Fruit fly (Drosophila melanogaster) whole organism, embryonic: ENCODE measurements around the gene CG43999.

Experiments
- ATbp ChIP-seq: fragments of 200-800 bp; sonication (Bioruptor generic); optimal IDR thresholded peaks from 2 replicates; lab custom pipeline; 2017; ENCODE audit warnings: missing biosample characterization, mild to moderate bottlenecking, missing genetic modification characterization, missing genetic modification reagents
- Blimp-1 ChIP-seq: fragments of 200-800 bp; sonication (Bioruptor generic); optimal IDR thresholded peaks from 3 replicates; lab custom pipeline; 2018; ENCODE audit warnings: missing biosample characterization, missing genetic modification characterization, mild to moderate bottlenecking, moderate library complexity, missing genetic modification reagents
- CG10565 ChIP-seq: fragments of 200-800 bp; sonication (Bioruptor generic); optimal IDR thresholded peaks from 3 replicates; lab custom pipeline; 2016; ENCODE audit warnings: missing biosample characterization, mild to moderate bottlenecking, missing genetic modification characterization
- CG11456 ChIP-seq: fragments of 200-800 bp; sonication (Bioruptor generic); IDR thresholded peaks from 3 replicates; pipeline ENCODE4 v1.3.6; 2022; ENCODE audit warnings: missing biosample characterization, missing genetic modification characterization
- CG11504 ChIP-seq: fragments of 200-800 bp; sonication (Bioruptor generic); optimal IDR thresholded peaks from 3 replicates; lab custom pipeline; 2019; ENCODE audit warnings: missing biosample characterization, mild to moderate bottlenecking, missing genetic modification characterization, moderate library complexity
- CG12659 ChIP-seq: fragments of 200-800 bp; sonication (Bioruptor generic); optimal IDR thresholded peaks from 3 replicates; lab custom pipeline; 2017; ENCODE audit warnings: mild to moderate bottlenecking, missing biosample characterization, missing genetic modification reagents, missing genetic modification characterization
- CG12942 ChIP-seq: fragments of 200-800 bp; sonication (Bioruptor generic); optimal IDR thresholded peaks from 3 replicates; lab custom pipeline; 2016; ENCODE audit warnings: missing biosample characterization, missing genetic modification characterization
- CG13424 ChIP-seq: fragments of 200-800 bp; sonication (Bioruptor generic); optimal IDR thresholded peaks from 2 replicates; lab custom pipeline; 2019; ENCODE audit warnings: missing biosample characterization, mild to moderate bottlenecking, missing genetic modification characterization, moderate library complexity
- CG17359 ChIP-seq: fragments of 200-800 bp; sonication (Bioruptor generic); optimal IDR thresholded peaks from 3 replicates; lab custom pipeline; 2018; ENCODE audit warnings: missing biosample characterization, mild to moderate bottlenecking, missing genetic modification characterization, moderate library complexity
- CG17385 ChIP-seq: fragments of 200-800 bp; sonication (Bioruptor generic); optimal IDR thresholded peaks from 3 replicates; lab custom pipeline; 2018; ENCODE audit warnings: missing biosample characterization, mild to moderate bottlenecking, missing genetic modification characterization
- CG17568 ChIP-seq: fragments of 200-800 bp; sonication (Bioruptor generic); optimal IDR thresholded peaks from 2 replicates; lab custom pipeline; 2018; ENCODE audit warnings: missing biosample characterization, mild to moderate bottlenecking, missing genetic modification characterization, moderate library complexity
- CG17802 ChIP-seq: fragments of 200-800 bp; sonication (Bioruptor generic); optimal IDR thresholded peaks from 2 replicates; lab custom pipeline; 2018; ENCODE audit warnings: missing biosample characterization, mild to moderate bottlenecking, missing genetic modification characterization, moderate library complexity
- CG1832 ChIP-seq: fragments of 200-800 bp; sonication (Bioruptor generic); optimal IDR thresholded peaks from 2 replicates; lab custom pipeline; 2017; ENCODE audit warnings: missing biosample characterization, mild to moderate bottlenecking, missing genetic modification characterization, inconsistent platforms
- CG18476 ChIP-seq: fragments of 200-800 bp; sonication (Bioruptor generic); optimal IDR thresholded peaks from 2 replicates; lab custom pipeline; 2016; ENCODE audit warnings: missing biosample characterization, mild to moderate bottlenecking, missing genetic modification characterization
- CG2116 ChIP-seq: fragments of 200-800 bp; sonication (Bioruptor generic); optimal IDR thresholded peaks from 3 replicates; lab custom pipeline; 2018; ENCODE audit warnings: missing biosample characterization, mild to moderate bottlenecking, missing genetic modification characterization
- CG2712 ChIP-seq: fragments of 200-800 bp; optimal IDR thresholded peaks from 3 replicates; lab custom pipeline; 2019; ENCODE audit warnings: missing biosample characterization, mild to moderate bottlenecking, missing genetic modification characterization, moderate library complexity
- CG32772 ChIP-seq: fragments of 200-800 bp; sonication (Bioruptor generic); IDR thresholded peaks from 2 replicates; pipeline ENCODE4 v1.3.6; 2022; ENCODE audit warnings: missing biosample characterization, missing genetic modification characterization
- CG3281 ChIP-seq: fragments of 200-800 bp; sonication (Bioruptor generic); optimal IDR thresholded peaks from 3 replicates; lab custom pipeline; 2017; ENCODE audit warnings: missing biosample characterization, mild to moderate bottlenecking, missing genetic modification characterization
- CG3847 ChIP-seq: fragments of 200-800 bp; sonication (Bioruptor generic); IDR thresholded peaks from 2 replicates; pipeline ENCODE4 v1.3.6; 2022; ENCODE audit warnings: missing biosample characterization, missing genetic modification characterization
- CG4404 ChIP-seq: fragments of 200-800 bp; sonication (Bioruptor generic); IDR thresholded peaks from 2 replicates; pipeline ENCODE4 v1.3.6; 2022; ENCODE audit warnings: missing biosample characterization, missing genetic modification characterization
- CG7786 ChIP-seq: fragments of 200-800 bp; sonication (Bioruptor generic); optimal IDR thresholded peaks from 2 replicates; lab custom pipeline; 2016; ENCODE audit warnings: missing biosample characterization, missing genetic modification characterization
- CTCF ChIP-seq: fragments of 200-800 bp; sonication (Bioruptor generic); optimal IDR thresholded peaks from 2 replicates; lab custom pipeline; 2017; ENCODE audit warnings: missing biosample characterization, mild to moderate bottlenecking, missing genetic modification characterization, moderate library complexity
- Chrac-16 ChIP-seq: fragments of 200-800 bp; sonication (Bioruptor generic); optimal IDR thresholded peaks from 3 replicates; lab custom pipeline; 2016; ENCODE audit warnings: missing biosample characterization, missing genetic modification characterization
- D19B ChIP-seq: fragments of 200-800 bp; sonication (Bioruptor generic); optimal IDR thresholded peaks from 2 replicates; lab custom pipeline; 2017; ENCODE audit warnings: missing biosample characterization, mild to moderate bottlenecking, missing genetic modification characterization
- Gug ChIP-seq: fragments of 200-800 bp; sonication (Bioruptor generic); IDR thresholded peaks from 4 replicates; pipeline ENCODE4 v1.3.6; 2022; ENCODE audit warnings: missing biosample characterization, missing genetic modification characterization
- HHEX ChIP-seq: fragments of 200-800 bp; sonication (Bioruptor generic); optimal IDR thresholded peaks from 3 replicates; lab custom pipeline; 2017; ENCODE audit warnings: missing biosample characterization, mild to moderate bottlenecking, missing genetic modification characterization, missing genetic modification reagents
- Mrtf ChIP-seq: fragments of 200-800 bp; sonication (Bioruptor generic); IDR thresholded peaks from 3 replicates; pipeline ENCODE4 v1.3.6; 2022; ENCODE audit warnings: missing biosample characterization, missing genetic modification characterization
- Optix ChIP-seq: fragments of 200-800 bp; sonication (Bioruptor generic); IDR thresholded peaks from 3 replicates; pipeline ENCODE4 v1.3.6; 2022; ENCODE audit warnings: missing biosample characterization, missing genetic modification characterization
- Sin3A ChIP-seq: fragments of >200 bp; optimal IDR thresholded peaks from 2 replicates; lab custom pipeline; 2018
- Sox100B ChIP-seq: fragments of 200-800 bp; sonication (Bioruptor generic); optimal IDR thresholded peaks from 3 replicates; lab custom pipeline; 2018; ENCODE audit warnings: missing biosample characterization, mild to moderate bottlenecking, missing genetic modification characterization
- az2 ChIP-seq: fragments of 200-800 bp; sonication (Bioruptor generic); optimal IDR thresholded peaks from 3 replicates; lab custom pipeline; 2016; ENCODE audit warnings: missing biosample characterization, missing genetic modification characterization
- crol ChIP-seq: fragments of 200-800 bp; sonication (Bioruptor generic); IDR thresholded peaks from 2 replicates; pipeline ENCODE4 v1.3.6; 2022; ENCODE audit warnings: missing biosample characterization, missing genetic modification characterization
- crp ChIP-seq, 2 experiments: fragments of 200-800 bp; sonication (Bioruptor generic); optimal IDR thresholded peaks; 2 replicates in 1 of 2; 3 replicates in 1 of 2; lab custom pipeline; 2017; ENCODE audit warnings: missing biosample characterization in 2 of 2, missing genetic modification characterization in 2 of 2, mild to moderate bottlenecking in 1 of 2, moderate library complexity in 1 of 2
- dan ChIP-seq: fragments of 200-800 bp; sonication (Bioruptor generic); IDR thresholded peaks from 2 replicates; pipeline ENCODE4 v1.3.6; 2022; ENCODE audit warnings: missing biosample characterization, missing genetic modification characterization
- dm ChIP-seq: fragments of 200-800 bp; sonication (Bioruptor generic); optimal IDR thresholded peaks from 3 replicates; lab custom pipeline; 2016; ENCODE audit warnings: missing biosample characterization, missing genetic modification characterization
- dpn ChIP-seq, 2 experiments: fragments of 200-800 bp; sonication (Bioruptor generic); optimal IDR thresholded peaks; 3 replicates each; lab custom pipeline; 2016; ENCODE audit warnings: missing biosample characterization in 2 of 2, missing genetic modification characterization in 2 of 2
- exex ChIP-seq: fragments of 200-800 bp; sonication (Bioruptor generic); optimal IDR thresholded peaks from 4 replicates; lab custom pipeline; 2018; ENCODE audit warnings: missing biosample characterization, mild to moderate bottlenecking, missing genetic modification characterization, moderate library complexity
- fd102C ChIP-seq: fragments of 200-800 bp; sonication (Bioruptor generic); optimal IDR thresholded peaks from 2 replicates; lab custom pipeline; 2018; ENCODE audit warnings: missing biosample characterization, mild to moderate bottlenecking, missing genetic modification characterization, moderate library complexity
- lola ChIP-seq, 3 experiments: fragments of >200 bp in 2 of 3; fragments of 200-800 bp in 1 of 3; sonication (Bioruptor generic) in 1 of 3; optimal IDR thresholded peaks; 2 replicates each; lab custom pipeline; 2017 to 2019; ENCODE audit warnings: missing biosample characterization in 3 of 3, missing genetic modification characterization in 3 of 3, mild to moderate bottlenecking in 1 of 3, moderate library complexity in 1 of 3
- nau ChIP-seq: fragments of 200-800 bp; sonication (Bioruptor generic); optimal IDR thresholded peaks from 3 replicates; lab custom pipeline; 2017; ENCODE audit warnings: missing biosample characterization, mild to moderate bottlenecking, missing genetic modification characterization, missing genetic modification reagents
- nom ChIP-seq: fragments of 200-800 bp; sonication (Bioruptor generic); optimal IDR thresholded peaks from 2 replicates; lab custom pipeline; 2017; ENCODE audit warnings: missing biosample characterization, missing genetic modification characterization, mild to moderate bottlenecking, moderate library complexity, missing genetic modification reagents
- p53 ChIP-seq: fragments of 200-800 bp; sonication (Bioruptor generic); optimal IDR thresholded peaks from 2 replicates; lab custom pipeline; 2016; ENCODE audit warnings: missing biosample characterization, missing genetic modification characterization
- pnt ChIP-seq: fragments of 200-800 bp; sonication (Bioruptor generic); optimal IDR thresholded peaks from 3 replicates; lab custom pipeline; 2016; ENCODE audit warnings: missing biosample characterization, missing genetic modification characterization
- salm ChIP-seq: fragments of 200-800 bp; sonication (Bioruptor generic); optimal IDR thresholded peaks from 2 replicates; lab custom pipeline; 2018; ENCODE audit warnings: missing biosample characterization, mild to moderate bottlenecking, missing genetic modification characterization
- seq ChIP-seq: fragments of 200-800 bp; sonication (Bioruptor generic); IDR thresholded peaks from 2 replicates; pipeline ENCODE4 v1.3.6; 2022; ENCODE audit warnings: missing biosample characterization, missing genetic modification characterization
- tgo ChIP-seq: fragments of 200-800 bp; sonication (Bioruptor generic); IDR thresholded peaks from 3 replicates; pipeline ENCODE4 v1.3.6; 2022; ENCODE audit warnings: missing biosample characterization, missing genetic modification characterization
- twi ChIP-seq: fragments of 200-800 bp; optimal IDR thresholded peaks from 2 replicates; lab custom pipeline; 2019; ENCODE audit warnings: missing biosample characterization, mild to moderate bottlenecking, missing genetic modification characterization, moderate library complexity
- vvl ChIP-seq: fragments of 200-800 bp; sonication (Bioruptor generic); IDR thresholded peaks from 2 replicates; pipeline ENCODE4 v1.3.6; 2022; ENCODE audit warnings: missing biosample characterization, missing genetic modification characterization
- zfh2 ChIP-seq: fragments of 200-800 bp; sonication (Bioruptor generic); optimal IDR thresholded peaks from 2 replicates; lab custom pipeline; 2016; ENCODE audit warnings: missing biosample characterization, missing genetic modification characterization

CG43999 gene

DNA sequence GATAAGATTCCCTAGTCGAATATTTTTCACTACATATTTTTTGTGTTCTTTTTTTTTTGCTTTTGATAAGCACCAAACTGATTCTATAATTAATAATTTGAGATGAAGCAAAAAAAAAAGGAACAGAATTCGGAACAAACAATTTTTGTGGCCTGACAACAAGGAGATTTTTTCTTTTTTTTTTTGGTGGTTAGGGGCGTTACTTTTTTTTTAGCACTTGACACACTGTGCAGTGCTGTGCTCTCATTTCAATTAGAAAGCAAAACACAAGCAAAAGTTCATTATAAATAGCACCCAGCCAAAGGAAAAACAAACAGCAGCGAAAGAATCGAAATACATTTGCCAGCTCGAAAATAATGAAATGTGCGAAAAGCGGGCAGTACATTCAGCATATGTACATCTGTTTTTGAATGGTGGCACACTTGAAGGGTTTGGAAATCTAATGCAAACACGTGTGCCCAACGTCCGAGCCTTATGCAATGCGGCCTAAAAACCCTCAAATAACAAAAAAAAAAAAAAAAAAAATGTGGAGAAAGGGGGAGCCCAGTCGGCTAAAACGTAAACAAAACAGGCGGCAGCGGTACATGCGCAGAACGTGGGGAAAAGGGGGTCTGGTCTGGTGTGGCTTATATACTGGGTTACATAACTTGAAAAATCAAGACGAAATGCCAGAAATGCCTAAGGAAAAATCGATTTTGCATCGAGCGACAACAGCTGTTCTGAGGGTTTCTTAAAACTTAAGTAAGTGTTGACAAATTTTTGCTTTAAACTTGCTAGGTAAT lies 13.0 kb upstream of the CG43999 start (continued):
- TF ChIP-seq CG11456 (0 out of 3 replicates have a peak, but pooled peaks have one; percentile 29), Chrac-16 (GFP tag; lab: Kevin White, UChicago) (peak; percentile 1), CG10565 (GFP tag; lab: Kevin White, UChicago) (no peak), salm (tag; lab: Kevin White, UChicago) (no peak), ATbp (GFP tag; lab: Kevin White, UChicago) (peak; percentile 1), exex (peak; percentile 7), lola (GFP tag; optimal IDR thresholded peaks at IDR 0.05; lab: Kevin White, UChicago) (no peak), dan (GFP tag; lab: Robert Waterston, UW) (no peak), CG1832 (no peak), CG13424 (tag; lab: Kevin White, UChicago) (no peak), crol (GFP tag; lab: Robert Waterston, UW) (0 out of 2 replicates have a peak, but pooled peaks have one; percentile 14), az2 (GFP tag; lab: Kevin White, UChicago) (peak; percentile 26), CG7786 (peak; percentile 31), HHEX (peak; percentile 35), CTCF (GFP tag; lab: Kevin White, UChicago) (no peak), CG17385 (peak; percentile 49), dm (GFP tag; lab: Kevin White, UChicago) (peak; percentile 7), Blimp-1 (GFP tag; lab: Kevin White, UChicago) (peak; percentile 27), Sin3A (lab: Kevin White, UChicago) (no peak), CG3281 (GFP tag; lab: Kevin White, UChicago) (peak; percentile 46), p53 (GFP tag; lab: Kevin White, UChicago) (no peak), CG12942 (GFP tag; lab: Kevin White, UChicago) (no peak), D19B (GFP tag; lab: Kevin White, UChicago) (peak; percentile 20), CG18476 (peak; percentile 3), CG11504 (tag; lab: Kevin White, UChicago) (peak; percentile 38), crp (GFP tag; optimal IDR thresholded peaks at IDR 0.05; lab: Kevin White, UChicago) (no peak), vvl (GFP tag; lab: Robert Waterston, UW) (peak; percentile 64), CG32772 (peak; percentile 21; the same call in 1 of the 2 replicates), dpn (GFP tag; optimal IDR thresholded peaks at IDR 0.05; lab: Kevin White, UChicago) (peak; percentile 6 to 42), Sox100B (GFP tag; lab: Kevin White, UChicago) (peak; percentile 32), nom (GFP tag; lab: Kevin White, UChicago) (no peak), nau (GFP tag; lab: Kevin White, UChicago) (peak; percentile 7), CG12659 (no peak), CG17359 (peak; percentile 43), Mrtf (GFP tag; lab: Robert Waterston, UW) (no peak), CG3847 (GFP tag; lab: Robert Waterston, UW) (peak; percentile 32; the same call in 1 of the 2 replicates), CG4404 (GFP tag; lab: Robert Waterston, UW) (0 out of 2 replicates have a peak, but pooled peaks have one; percentile 18), seq (peak; percentile 29; the same call in 1 of the 2 replicates), CG2712 (tag; lab: Kevin White, UChicago) (peak; percentile 18), pnt (GFP tag; lab: Kevin White, UChicago) (peak; percentile 16), zfh2 (GFP tag; lab: Kevin White, UChicago) (peak; percentile 20), tgo (GFP tag; lab: Robert Waterston, UW) (peak; percentile 49; the same call in 2 of the 3 replicates), Optix (GFP tag; lab: Robert Waterston, UW) (0 out of 3 replicates have a peak, but pooled peaks have one; percentile 34), CG17568 (GFP tag; lab: Kevin White, UChicago) (no peak), fd102C (GFP tag; lab: Kevin White, UChicago) (no peak), twi (tag; lab: Kevin White, UChicago) (peak; percentile 31), CG17802 (tag; lab: Kevin White, UChicago) (no peak), CG2116 (no peak), Gug (GFP tag; lab: Robert Waterston, UW) (peak; percentile 49; the same call in 2 of the 4 replicates)
